Fruit fly (Drosophila melanogaster): ENCODE measurements around the gene twin.

twin gene

DNA sequence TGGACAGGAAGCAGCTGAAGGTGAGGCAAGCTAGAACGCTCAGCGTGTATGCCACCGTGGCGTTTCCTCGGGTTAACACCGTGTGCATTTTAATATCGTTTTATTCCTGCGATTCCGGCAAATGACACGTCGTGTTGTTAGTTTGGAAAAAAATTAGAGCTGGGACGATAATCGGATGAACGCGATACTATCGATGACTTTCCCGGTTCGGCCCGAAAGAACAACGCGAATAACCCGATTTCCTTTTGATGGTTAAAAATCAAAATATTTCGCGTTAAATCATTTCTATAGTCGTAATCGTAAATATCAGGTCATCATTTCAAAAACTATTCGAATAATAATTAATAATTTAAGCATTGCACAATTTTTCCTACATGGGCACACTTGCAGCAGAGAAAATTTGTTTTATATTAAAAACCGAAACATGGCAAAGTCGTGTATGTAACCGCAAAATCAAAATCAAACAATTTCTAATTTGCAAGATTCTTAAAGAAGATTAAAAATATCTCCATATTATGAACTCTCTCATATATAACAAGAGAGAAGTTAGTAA, 8.2 kb upstream of the twin start, which contains the start of gene Spase22-23:
TSS of gene Spase22-23 (minus strand) at position 166 of the 553 bp plus-strand sequence.
- TF ChIP-seq Pif1A (GFP tag; optimal IDR thresholded peaks at IDR 0.05) (no peak), CG13204 (GFP tag; optimal IDR thresholded peaks at IDR 0.05) (no peak), CG10348 (GFP tag; IDR thresholded peaks at IDR 0.05) (no peak), D1 (tag; optimal IDR thresholded peaks at IDR 0.05) (no peak), fd96Ca (GFP tag; IDR thresholded peaks at IDR 0.05) (no peak), gl (tag; optimal IDR thresholded peaks at IDR 0.05) (no peak), Pif1B (GFP tag; optimal IDR thresholded peaks at IDR 0.05) (no peak), CG32121 (GFP tag; IDR thresholded peaks at IDR 0.05) (no peak), EcR (GFP tag; optimal IDR thresholded peaks at IDR 0.05) (no peak), CG8301 (tag; optimal IDR thresholded peaks at IDR 0.05) (no peak), rn (GFP tag; IDR thresholded peaks at IDR 0.05) (no peak), CG12605 (GFP tag; IDR thresholded peaks at IDR 0.05) (no peak), CG4496 (GFP tag; IDR thresholded peaks at IDR 0.05) (no peak), CG9948 (tag; optimal IDR thresholded peaks at IDR 0.05) (no peak), CG14655 (GFP tag; optimal IDR thresholded peaks at IDR 0.05) (no peak), CG17806 (tag; optimal IDR thresholded peaks at IDR 0.05) (no peak), Ets98B (GFP tag; IDR thresholded peaks at IDR 0.05) (no peak), Snoo (tag; optimal IDR thresholded peaks at IDR 0.05) (no peak), CG34367 (tag; optimal IDR thresholded peaks at IDR 0.05) (no peak), CG15710 (tag; optimal IDR thresholded peaks at IDR 0.05) (no peak)

DNA sequence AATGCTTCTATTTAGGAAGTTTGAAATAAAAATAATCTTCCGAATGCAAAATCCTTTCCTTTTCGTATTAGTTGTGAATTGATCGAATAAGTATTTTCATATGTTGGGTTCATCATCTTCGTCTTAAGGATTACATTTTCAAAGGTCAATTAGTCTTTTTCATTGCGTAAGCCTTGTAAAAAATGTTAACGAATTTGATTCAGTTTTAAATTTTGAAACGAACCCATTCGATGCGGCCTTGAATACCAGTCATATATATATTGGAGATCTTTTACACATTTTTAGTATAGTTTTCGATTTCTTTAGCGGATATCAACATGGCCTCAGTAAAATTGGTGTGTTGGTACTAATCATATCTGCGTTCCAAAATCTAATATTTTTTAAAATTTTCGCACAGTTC, 6.9 kb upstream of the twin start, which contains the start of gene Acp95EF:
TSS of gene Acp95EF (plus strand) at position 301 of the 400 bp plus-strand sequence.
- TF ChIP-seq CG13204 (GFP tag; optimal IDR thresholded peaks at IDR 0.05) (no peak), CG8159 (tag; optimal IDR thresholded peaks at IDR 0.05) (no peak), CG9948 (tag; optimal IDR thresholded peaks at IDR 0.05) (no peak), CG34367 (tag; optimal IDR thresholded peaks at IDR 0.05) (no peak), Ets98B (GFP tag; IDR thresholded peaks at IDR 0.05) (no peak)

DNA sequence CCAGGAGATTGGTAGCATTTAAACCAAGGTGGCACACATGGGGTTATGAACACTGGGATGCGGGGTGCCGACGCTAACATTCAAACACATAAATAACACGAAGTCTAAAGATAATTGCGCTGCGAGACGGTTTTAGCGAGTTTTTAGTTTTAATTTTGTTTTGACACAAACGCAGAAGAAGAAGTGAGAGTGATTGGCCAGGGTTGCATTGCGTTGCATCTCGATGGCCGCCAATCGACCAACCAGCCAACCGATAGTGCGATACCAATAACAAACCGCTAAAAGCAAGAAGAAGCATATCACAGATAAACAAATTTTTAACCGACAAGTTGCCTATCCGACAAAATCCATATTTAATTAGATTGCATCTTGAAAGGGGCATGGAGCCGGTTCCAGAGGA, 5.0 kb upstream of the twin start, which contains the start of the genes Spps and CG13609:
TSS of gene Spps (minus strand) at position 191 of the 400 bp plus-strand sequence.
TSS of gene CG13609 (plus strand) at position 280 of the 400 bp plus-strand sequence.
- TF ChIP-seq CG14655 (GFP tag; optimal IDR thresholded peaks at IDR 0.05): no peak
- no peak for TF ChIP-seq fd96Ca (GFP tag; IDR thresholded peaks at IDR 0.05)
- TF ChIP-seq CG32121 (GFP tag; IDR thresholded peaks at IDR 0.05): no peak
- TF ChIP-seq CG13204 (GFP tag; optimal IDR thresholded peaks at IDR 0.05): no peak
- TF ChIP-seq Snoo (tag; optimal IDR thresholded peaks at IDR 0.05): peak; percentile 21

DNA sequence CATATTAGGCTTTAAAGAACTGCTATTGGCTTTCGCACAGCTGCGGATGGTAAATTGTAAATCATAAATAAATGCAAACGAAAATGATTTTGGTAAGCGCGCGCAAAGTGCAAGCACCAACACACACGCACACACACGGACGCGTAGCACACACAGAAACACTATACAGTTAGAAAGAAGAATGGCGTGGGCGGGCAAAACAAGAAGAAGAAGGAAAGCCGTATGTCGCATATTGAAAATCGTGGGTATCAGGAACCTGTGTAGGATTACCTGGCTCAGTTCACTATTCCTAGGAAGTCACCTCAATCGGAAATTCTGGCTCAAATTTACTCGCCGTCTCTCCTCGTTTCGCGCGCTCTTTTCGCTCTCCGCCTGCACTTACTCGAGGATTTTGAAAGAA, 920 bp downstream of the twin start, which contains the start of gene cav:
TSS of gene cav (plus strand) at position 259 of the 400 bp plus-strand sequence.
- TF ChIP-seq gl (tag; optimal IDR thresholded peaks at IDR 0.05) (no peak), rn (GFP tag; IDR thresholded peaks at IDR 0.05) (no peak), EcR (GFP tag; optimal IDR thresholded peaks at IDR 0.05) (no peak)

DNA sequence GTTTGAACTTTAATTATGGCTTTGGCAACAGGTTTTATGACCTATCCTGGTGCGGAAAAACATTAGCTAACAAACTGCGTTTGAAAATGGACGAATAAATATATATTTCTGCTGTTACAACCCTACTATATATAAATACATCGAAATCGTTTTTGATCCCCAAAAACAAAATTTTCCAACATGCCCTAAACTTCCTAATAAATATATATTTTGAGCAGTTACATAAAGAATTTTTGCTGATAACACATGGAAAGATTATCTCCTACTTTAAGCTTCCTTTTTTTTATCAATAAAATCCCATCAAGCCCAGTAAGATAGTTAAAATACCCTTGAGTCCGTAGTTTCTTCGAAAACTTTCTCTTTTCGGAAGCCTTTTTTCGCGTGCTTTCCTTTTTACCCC, 2.7 kb downstream of the twin start:
- TF ChIP-seq CG8301 (tag; optimal IDR thresholded peaks at IDR 0.05): peak; percentile 1
- no peak for TF ChIP-seq CG4496 (GFP tag; IDR thresholded peaks at IDR 0.05)

DNA sequence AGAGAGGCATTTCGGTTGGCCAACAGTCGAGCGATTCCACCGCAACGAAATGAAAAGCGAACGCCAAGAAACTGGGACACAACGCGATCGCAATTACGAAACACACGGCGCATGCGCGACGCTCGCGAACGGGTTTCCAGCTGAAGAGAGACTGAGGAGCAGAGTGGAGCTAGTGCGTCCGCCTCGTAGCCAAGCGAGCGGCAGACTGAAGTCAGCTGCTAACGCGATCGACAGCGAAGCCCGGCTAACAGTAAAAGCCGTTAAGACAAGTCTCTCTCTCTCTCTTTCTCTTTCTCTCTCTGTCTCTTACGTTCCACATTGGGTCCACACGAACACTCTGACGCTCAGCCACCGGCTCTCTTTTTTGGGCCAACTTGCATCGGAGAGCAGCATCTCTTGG, 3.2 kb downstream of the twin start, which contains the start of gene CG17786:
TSS of gene CG17786 (minus strand) at position 154 of the 400 bp plus-strand sequence.
- TF ChIP-seq gl (tag; optimal IDR thresholded peaks at IDR 0.05) (no peak), CG32121 (GFP tag; IDR thresholded peaks at IDR 0.05) (peak; percentile 43; the same call in 1 of the 2 replicates), Snoo (tag; optimal IDR thresholded peaks at IDR 0.05) (peak; percentile 40), CG15710 (tag; optimal IDR thresholded peaks at IDR 0.05) (no peak), CG17806 (tag; optimal IDR thresholded peaks at IDR 0.05) (no peak), Ets98B (GFP tag; IDR thresholded peaks at IDR 0.05) (peak; percentile 48; the same call in 1 of the 2 replicates), CG12605 (GFP tag; IDR thresholded peaks at IDR 0.05) (peak; percentile 61; the same call in 1 of the 2 replicates), CG34367 (tag; optimal IDR thresholded peaks at IDR 0.05) (no peak), CG9948 (tag; optimal IDR thresholded peaks at IDR 0.05) (no peak), CG4496 (GFP tag; IDR thresholded peaks at IDR 0.05) (peak; percentile 29; the same call in 2 of the 3 replicates), Pif1B (GFP tag; optimal IDR thresholded peaks at IDR 0.05) (no peak), Pif1A (GFP tag; optimal IDR thresholded peaks at IDR 0.05) (peak; percentile 12), fd96Ca (GFP tag; IDR thresholded peaks at IDR 0.05) (0 out of 3 replicates have a peak, but pooled peaks have one; percentile 22), CG13204 (GFP tag; optimal IDR thresholded peaks at IDR 0.05) (peak; percentile 82), CG8301 (tag; optimal IDR thresholded peaks at IDR 0.05) (no peak), CG14655 (GFP tag; optimal IDR thresholded peaks at IDR 0.05) (no peak), rn (GFP tag; IDR thresholded peaks at IDR 0.05) (no peak), CG8159 (tag; optimal IDR thresholded peaks at IDR 0.05) (no peak), D1 (tag; optimal IDR thresholded peaks at IDR 0.05) (no peak), CG10348 (GFP tag; IDR thresholded peaks at IDR 0.05) (no peak), EcR (GFP tag; optimal IDR thresholded peaks at IDR 0.05) (peak; percentile 31)

DNA sequence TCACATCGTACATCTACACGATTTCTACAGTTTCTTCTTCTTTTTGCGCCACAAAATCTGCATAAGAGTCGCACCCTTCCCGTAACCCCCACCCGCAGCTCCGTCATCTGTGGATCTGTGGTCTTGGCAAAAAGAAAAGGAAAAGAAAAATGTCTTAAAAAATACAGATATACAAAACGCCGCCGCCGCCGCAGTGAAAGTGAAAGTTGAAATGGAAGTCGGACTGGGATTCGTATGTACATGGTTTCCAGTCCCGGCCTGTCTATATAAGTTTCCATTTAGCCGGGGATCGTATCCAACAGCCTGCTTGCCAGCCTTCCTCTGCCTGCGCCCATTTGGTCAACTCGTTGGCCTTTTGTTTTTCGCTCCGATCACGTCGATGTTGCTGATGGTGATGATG, 5.7 kb downstream of the twin start:
- TF ChIP-seq CG8301 (tag; optimal IDR thresholded peaks at IDR 0.05) (no peak), fd96Ca (GFP tag; IDR thresholded peaks at IDR 0.05) (no peak), Pif1B (GFP tag; optimal IDR thresholded peaks at IDR 0.05) (no peak), CG17806 (tag; optimal IDR thresholded peaks at IDR 0.05) (no peak), CG9948 (tag; optimal IDR thresholded peaks at IDR 0.05) (no peak), Ets98B (GFP tag; IDR thresholded peaks at IDR 0.05) (no peak), CG10348 (GFP tag; IDR thresholded peaks at IDR 0.05) (no peak), rn (GFP tag; IDR thresholded peaks at IDR 0.05) (no peak), CG15710 (tag; optimal IDR thresholded peaks at IDR 0.05) (no peak), D1 (tag; optimal IDR thresholded peaks at IDR 0.05) (no peak), EcR (GFP tag; optimal IDR thresholded peaks at IDR 0.05) (no peak), CG32121 (GFP tag; IDR thresholded peaks at IDR 0.05) (no peak), CG8159 (tag; optimal IDR thresholded peaks at IDR 0.05) (no peak), CG14655 (GFP tag; optimal IDR thresholded peaks at IDR 0.05) (no peak), Snoo (tag; optimal IDR thresholded peaks at IDR 0.05) (no peak), CG34367 (tag; optimal IDR thresholded peaks at IDR 0.05) (no peak), gl (tag; optimal IDR thresholded peaks at IDR 0.05) (no peak), CG13204 (GFP tag; optimal IDR thresholded peaks at IDR 0.05) (no peak), CG12605 (GFP tag; IDR thresholded peaks at IDR 0.05) (no peak)
